Worm (Caenorhabditis elegans): ENCODE data around the gene C18G1.7.

Gene C18G1.7

ce11 chrV:4734608-4735007 lies 10.8 kb upstream of the C18G1.7 start:
- TF ChIP-seq aly-2 (tag; optimal IDR thresholded peaks at IDR 0.05), result no peak
- TF ChIP-seq nhr-237 (tag; optimal IDR thresholded peaks at IDR 0.05), result no peak
- no peak for TF ChIP-seq ZK546.5 (tag; optimal IDR thresholded peaks at IDR 0.05)
- no peak for TF ChIP-seq peb-1 (tag; optimal IDR thresholded peaks at IDR 0.05)
- TF ChIP-seq blmp-1 (tag; optimal IDR thresholded peaks at IDR 0.05; ENCODE audit: insufficient read depth), result no peak
- no peak for TF ChIP-seq egl-27 (tag; optimal IDR thresholded peaks at IDR 0.05)
- TF ChIP-seq unc-62 (GFP tag; optimal IDR thresholded peaks at IDR 0.05), result no peak
- no peak for TF ChIP-seq nhr-21 (tag; optimal IDR thresholded peaks at IDR 0.05)
- no peak for TF ChIP-seq zag-1 (tag; optimal IDR thresholded peaks at IDR 0.05)
- no peak for TF ChIP-seq lin-39 (tag; optimal IDR thresholded peaks at IDR 0.05)

- TF ChIP-seq elt-3 (tag; optimal IDR thresholded peaks at IDR 0.05) (no peak), mab-5 (tag; optimal IDR thresholded peaks at IDR 0.05) (no peak), aly-2 (tag; optimal IDR thresholded peaks at IDR 0.05) (no peak), egl-27 (tag; optimal IDR thresholded peaks at IDR 0.05) (no peak), fos-1 (tag; optimal IDR thresholded peaks at IDR 0.05) (peak; percentile 96), nhr-23 (tag; optimal IDR thresholded peaks at IDR 0.05) (no peak), nhr-21 (tag; optimal IDR thresholded peaks at IDR 0.05) (no peak)
Observed at ce11 chrV:4737727-4738126, 7.6 kb upstream of the C18G1.7 start, which contains the start of gene F39G3.2. F39G3.2 (plus strand) TSS chrV:4737831.

ce11 chrV:4742190-4742589 lies 3.2 kb upstream of the C18G1.7 start, which contains the start of gene ugt-61:
ugt-61 (plus strand) TSS chrV:4742422.
- TF ChIP-seq ztf-11 (tag; optimal IDR thresholded peaks at IDR 0.05) (no peak), nhr-25 (tag; optimal IDR thresholded peaks at IDR 0.05) (no peak), mdl-1 (tag; optimal IDR thresholded peaks at IDR 0.05) (no peak), lin-13 (GFP tag; optimal IDR thresholded peaks at IDR 0.05) (no peak), ZK546.5 (tag; optimal IDR thresholded peaks at IDR 0.05) (no peak), nhr-129 (tag; optimal IDR thresholded peaks at IDR 0.05) (peak; percentile 65), sma-3 (GFP tag; optimal IDR thresholded peaks at IDR 0.05) (no peak), unc-55 (GFP tag; optimal IDR thresholded peaks at IDR 0.05) (no peak), crh-2 (tag; optimal IDR thresholded peaks at IDR 0.05) (no peak), R02D3.7 (tag; optimal IDR thresholded peaks at IDR 0.05) (no peak), nhr-21 (tag; optimal IDR thresholded peaks at IDR 0.05) (no peak), mab-5 (tag; optimal IDR thresholded peaks at IDR 0.05) (no peak), ceh-16 (tag; optimal IDR thresholded peaks at IDR 0.05) (no peak), nhr-12 (tag; optimal IDR thresholded peaks at IDR 0.05) (no peak), nhr-6 (tag; optimal IDR thresholded peaks at IDR 0.05) (no peak), dmd-4 (tag; optimal IDR thresholded peaks at IDR 0.05) (no peak), C34F6.9 (tag; optimal IDR thresholded peaks at IDR 0.05) (no peak), nhr-237 (tag; optimal IDR thresholded peaks at IDR 0.05) (no peak), fos-1 (tag; optimal IDR thresholded peaks at IDR 0.05) (peak; percentile 47), unc-62 (GFP tag; optimal IDR thresholded peaks at IDR 0.05) (no peak), egl-27 (tag; optimal IDR thresholded peaks at IDR 0.05) (no peak), ama-1 (optimal IDR thresholded peaks at IDR 0.05) (no peak), sem-4 (tag; optimal IDR thresholded peaks at IDR 0.05) (no peak), ceh-82 (tag; optimal IDR thresholded peaks at IDR 0.05) (no peak), sma-9 (GFP tag; optimal IDR thresholded peaks at IDR 0.05) (peak; percentile 45), sma-9 (tag; optimal IDR thresholded peaks at IDR 0.05) (no peak), nhr-11 (tag; optimal IDR thresholded peaks at IDR 0.05) (no peak), peb-1 (tag; optimal IDR thresholded peaks at IDR 0.05) (no peak), gmeb-1 (tag; optimal IDR thresholded peaks at IDR 0.05) (peak; percentile 7)

- no peak for TF ChIP-seq skn-1 (tag; optimal IDR thresholded peaks at IDR 0.05)
- TF ChIP-seq aly-2 (tag; optimal IDR thresholded peaks at IDR 0.05), result no peak
- no peak for TF ChIP-seq nhr-10 (tag; optimal IDR thresholded peaks at IDR 0.05)
- no peak for TF ChIP-seq nhr-129 (tag; optimal IDR thresholded peaks at IDR 0.05)
- no peak for TF ChIP-seq mab-5 (tag; optimal IDR thresholded peaks at IDR 0.05)
- no peak for TF ChIP-seq ceh-16 (tag; optimal IDR thresholded peaks at IDR 0.05)
- no peak for TF ChIP-seq nhr-25 (tag; optimal IDR thresholded peaks at IDR 0.05)
- TF ChIP-seq nhr-77 (tag; optimal IDR thresholded peaks at IDR 0.05), result no peak
- no peak for TF ChIP-seq ZK546.5 (tag; optimal IDR thresholded peaks at IDR 0.05)
- no peak for TF ChIP-seq fos-1 (tag; optimal IDR thresholded peaks at IDR 0.05)
- no peak for TF ChIP-seq nhr-12 (tag; optimal IDR thresholded peaks at IDR 0.05)
- no peak for TF ChIP-seq ceh-82 (tag; optimal IDR thresholded peaks at IDR 0.05)
- TF ChIP-seq ztf-1 (GFP tag; conservative IDR thresholded peaks at IDR 0.05), result no peak
- TF ChIP-seq R02D3.7 (tag; optimal IDR thresholded peaks at IDR 0.05), result no peak
- TF ChIP-seq nhr-6 (tag; optimal IDR thresholded peaks at IDR 0.05), result no peak
- TF ChIP-seq lsy-2 (tag; optimal IDR thresholded peaks at IDR 0.05), result no peak
- TF ChIP-seq unc-62 (GFP tag; optimal IDR thresholded peaks at IDR 0.05), result no peak
Observed at ce11 chrV:4750294-4750693, 4.9 kb downstream of the C18G1.7 start, which contains the start of gene C18G1.6. C18G1.6 (plus strand) TSS chrV:4750594.

Measured in whole organism, L2 larva.